Worm (Caenorhabditis elegans) whole organism, midembryonic: ENCODE measurements around the gene C30F2.4.

ENCODE experiments used
- T22C8.4 ChIP-seq: fragments of 200-800 bp; sonication (Bioruptor generic); IDR thresholded peaks from 2 replicates; pipeline ENCODE4 v1.3.6; 2022; ENCODE audit warnings: missing genetic modification characterization, missing compliant biosample characterization
- cog-1 ChIP-seq: sonication (generic microtip); optimal IDR thresholded peaks from 2 replicates; lab custom pipeline; 2016; ENCODE audit warnings: missing genetic modification characterization, missing compliant biosample characterization
- flt-1 ChIP-seq: fragments of 200-800 bp; sonication (Bioruptor generic); IDR thresholded peaks from 2 replicates; pipeline ENCODE4 v1.3.6; 2022; ENCODE audit warnings: missing genetic modification characterization, missing compliant biosample characterization
- klf-2 ChIP-seq: fragments of 200-800 bp; sonication (Bioruptor generic); conservative IDR thresholded peaks from 2 replicates; pipeline ENCODE4 v1.3.6; 2022; ENCODE audit warnings: missing genetic modification reagents, missing genetic modification characterization, missing compliant biosample characterization
- ref-1 ChIP-seq: fragments of 200-800 bp; sonication (Bioruptor generic); conservative IDR thresholded peaks from 2 replicates; pipeline ENCODE4 v1.3.6; 2022; ENCODE audit warnings: missing genetic modification reagents, missing genetic modification characterization, missing compliant biosample characterization
- tab-1 ChIP-seq: fragments of 200-800 bp; sonication (Bioruptor generic); IDR thresholded peaks from 2 replicates; pipeline ENCODE4 v1.3.6; 2022; ENCODE audit warnings: missing genetic modification characterization, missing compliant biosample characterization
- ztf-23 ChIP-seq: fragments of 200-800 bp; sonication (Bioruptor generic); IDR thresholded peaks from 2 replicates; pipeline ENCODE4 v1.3.6; 2022; ENCODE audit warnings: missing genetic modification reagents, missing genetic modification characterization, missing compliant biosample characterization
- ztf-29 ChIP-seq: fragments of 200-800 bp; sonication (Bioruptor generic); IDR thresholded peaks from 2 replicates; pipeline ENCODE4 v1.3.6; 2022; ENCODE audit warnings: missing genetic modification reagents, missing genetic modification characterization, missing compliant biosample characterization

DNA sequence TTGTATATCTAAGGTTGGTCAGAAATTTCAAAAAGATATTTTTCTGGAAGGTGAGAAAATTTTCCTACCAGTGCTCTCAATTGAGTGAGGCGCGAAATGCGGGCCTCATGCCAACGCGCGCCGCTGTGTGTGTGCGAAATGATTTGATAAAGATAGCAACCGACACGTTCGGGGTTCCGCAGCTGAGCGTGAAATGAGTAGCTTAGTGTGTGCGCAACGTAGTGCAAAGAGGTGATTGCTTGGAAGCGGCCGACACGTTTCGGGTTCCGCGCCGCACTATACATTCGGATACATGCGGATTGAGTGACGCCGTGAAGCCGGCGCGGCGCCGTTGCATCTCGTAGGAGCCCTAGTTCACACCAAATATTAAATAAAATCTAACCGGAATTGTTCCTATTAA, 14.8 kb upstream of the C30F2.4 start:
- TF ChIP-seq klf-2 (GFP tag; lab: Robert Waterston, UW): no peak
- no peak for TF ChIP-seq flt-1 (GFP tag; lab: Robert Waterston, UW)
- TF ChIP-seq tab-1 (GFP tag; lab: Robert Waterston, UW): no peak
- no peak for TF ChIP-seq ztf-29 (GFP tag; lab: Robert Waterston, UW)
- no peak for TF ChIP-seq ztf-23 (GFP tag; lab: Robert Waterston, UW)
- no peak for TF ChIP-seq cog-1 (tag; lab: Kevin White, UChicago)
- TF ChIP-seq T22C8.4 (GFP tag; lab: Robert Waterston, UW): no peak
- no peak for TF ChIP-seq ref-1 (GFP tag; lab: Robert Waterston, UW)
